Fruit fly (Drosophila melanogaster) whole organism: Measurements from ENCODE around the gene Or85f.

Experiments used
- Dll ChIP-seq: fragments of >200 bp; optimal IDR thresholded peaks from 2 replicates; lab custom pipeline; 2017
- psq ChIP-seq: fragments of >200 bp; optimal IDR thresholded peaks from 2 replicates; lab custom pipeline; 2017

- no peak for TF ChIP-seq Dll (lab: Kevin White, UChicago)
- no peak for TF ChIP-seq psq (lab: Kevin White, UChicago)
These were observed 17.0 kb upstream of the Or85f start for dm6 chr3R:9380970-9381369.
